Worm (Caenorhabditis elegans) whole organism, mixed stage, embryonic: Measurements from ENCODE around the gene str-28.

Experiments used
- M03D4.4 ChIP-seq: sonication (generic microtip); optimal IDR thresholded peaks from 2 replicates; lab custom pipeline; 2017; ENCODE audit warnings: mild to moderate bottlenecking, missing genetic modification characterization, missing compliant biosample characterization
- ceh-39 ChIP-seq: fragments of 150-350 bp; optimal IDR thresholded peaks from 2 replicates; lab custom pipeline; 2014; ENCODE audit warnings: missing biosample characterization, missing genetic modification characterization
- ceh-43 ChIP-seq: fragments of 200-800 bp; sonication (Bioruptor generic); optimal IDR thresholded peaks from 2 replicates; lab custom pipeline; 2018; ENCODE audit warnings: mild to moderate bottlenecking, missing genetic modification characterization, moderate library complexity, missing compliant biosample characterization
- ceh-83 ChIP-seq: fragments of 200-800 bp; sonication (Bioruptor generic); optimal IDR thresholded peaks from 2 replicates; lab custom pipeline; 2018; ENCODE audit warnings: mild to moderate bottlenecking, missing genetic modification characterization, missing compliant biosample characterization
- ces-1 ChIP-seq: fragments of 150-350 bp; optimal IDR thresholded peaks from 2 replicates; lab custom pipeline; 2014; ENCODE audit warnings: missing biosample characterization, missing genetic modification reagents, missing genetic modification characterization
- cnd-1 ChIP-seq: fragments of 200-800 bp; sonication (Bioruptor generic); optimal IDR thresholded peaks from 2 replicates; lab custom pipeline; 2018; ENCODE audit warnings: mild to moderate bottlenecking, missing genetic modification characterization, missing compliant biosample characterization
- elt-1 ChIP-seq: sonication (generic microtip); optimal IDR thresholded peaks from 2 replicates; lab custom pipeline; 2017; ENCODE audit warnings: missing genetic modification characterization, mild to moderate bottlenecking, missing compliant biosample characterization, antibody characterized with exemption, moderate library complexity, borderline replicate concordance; ENCODE audit not compliant: insufficient read depth
- elt-3 ChIP-seq: fragments of 150-350 bp; optimal IDR thresholded peaks from 2 replicates; lab custom pipeline; 2014; ENCODE audit warnings: missing biosample characterization, missing genetic modification characterization
- flh-1 ChIP-seq: fragments of 200-800 bp; sonication (Bioruptor generic); optimal IDR thresholded peaks from 2 replicates; lab custom pipeline; 2018; ENCODE audit warnings: mild to moderate bottlenecking, missing genetic modification characterization, moderate library complexity, missing compliant biosample characterization
- ham-2 ChIP-seq: fragments of 200-800 bp; sonication (Bioruptor generic); optimal IDR thresholded peaks from 2 replicates; lab custom pipeline; 2018; ENCODE audit warnings: mild to moderate bottlenecking, missing genetic modification characterization, missing compliant biosample characterization
- hlh-1 ChIP-seq: fragments of 150-350 bp; optimal IDR thresholded peaks from 2 replicates; lab custom pipeline; 2014; ENCODE audit warnings: missing biosample characterization, missing genetic modification reagents, missing genetic modification characterization
- lin-32 ChIP-seq: fragments of 200-800 bp; sonication (Bioruptor generic); optimal IDR thresholded peaks from 2 replicates; lab custom pipeline; 2018; ENCODE audit warnings: mild to moderate bottlenecking, missing genetic modification characterization, missing compliant biosample characterization
- lsy-2 ChIP-seq: fragments of 150-350 bp; optimal IDR thresholded peaks from 2 replicates; lab custom pipeline; 2014; ENCODE audit warnings: missing biosample characterization, missing genetic modification characterization
- mep-1 ChIP-seq: fragments of 150-350 bp; optimal IDR thresholded peaks from 2 replicates; lab custom pipeline; 2017; ENCODE audit warnings: missing biosample characterization, missing genetic modification reagents, missing genetic modification characterization, inconsistent platforms
- mls-2 ChIP-seq: sonication (generic microtip); optimal IDR thresholded peaks from 2 replicates; lab custom pipeline; 2016; ENCODE audit warnings: mild to moderate bottlenecking, missing genetic modification characterization, moderate library complexity, missing compliant biosample characterization
- nhr-12 ChIP-seq: fragments of 150-350 bp; optimal IDR thresholded peaks from 2 replicates; lab custom pipeline; 2014; ENCODE audit warnings: missing biosample characterization, missing genetic modification characterization
- nhr-2 ChIP-seq: fragments of 150-350 bp; optimal IDR thresholded peaks from 2 replicates; lab custom pipeline; 2014; ENCODE audit warnings: missing biosample characterization, missing genetic modification characterization
- nhr-237 ChIP-seq: fragments of 150-350 bp; optimal IDR thresholded peaks from 2 replicates; lab custom pipeline; 2014; ENCODE audit warnings: missing biosample characterization, missing genetic modification characterization
- nhr-76 ChIP-seq: sonication (generic microtip); optimal IDR thresholded peaks from 2 replicates; lab custom pipeline; 2017; ENCODE audit warnings: missing biosample characterization, missing genetic modification characterization
- pha-4 ChIP-seq: fragments of 150-350 bp; optimal IDR thresholded peaks from 2 replicates; lab custom pipeline; 2018; ENCODE audit warnings: missing biosample characterization, missing genetic modification reagents, missing genetic modification characterization
- sem-2 ChIP-seq: fragments of 200-800 bp; sonication (Bioruptor generic); optimal IDR thresholded peaks from 2 replicates; lab custom pipeline; 2018; ENCODE audit warnings: mild to moderate bottlenecking, missing genetic modification characterization, missing compliant biosample characterization
- snpc-4 ChIP-seq: fragments of 150-350 bp; optimal IDR thresholded peaks from 2 replicates; lab custom pipeline; 2014; ENCODE audit warnings: missing biosample characterization, missing genetic modification characterization
- sptf-1 ChIP-seq: sonication (generic microtip); optimal IDR thresholded peaks from 2 replicates; lab custom pipeline; 2017; ENCODE audit warnings: mild to moderate bottlenecking, missing genetic modification characterization, moderate library complexity, missing compliant biosample characterization
- tbx-8 ChIP-seq: fragments of 200-800 bp; sonication (Bioruptor generic); optimal IDR thresholded peaks from 2 replicates; lab custom pipeline; 2018; ENCODE audit warnings: mild to moderate bottlenecking, missing genetic modification characterization, moderate library complexity, missing compliant biosample characterization
- unc-120 ChIP-seq: sonication (generic microtip); optimal IDR thresholded peaks from 2 replicates; lab custom pipeline; 2017; ENCODE audit warnings: missing genetic modification characterization, missing compliant biosample characterization; ENCODE audit not compliant: poor library complexity, severe bottlenecking
- unc-39 ChIP-seq: fragments of 150-350 bp; optimal IDR thresholded peaks from 2 replicates; lab custom pipeline; 2014; ENCODE audit warnings: missing biosample characterization, missing genetic modification characterization
- zip-8 ChIP-seq: fragments of 150-350 bp; optimal IDR thresholded peaks from 2 replicates; lab custom pipeline; 2014; ENCODE audit warnings: missing biosample characterization, missing genetic modification characterization
- ztf-11 ChIP-seq: fragments of 150-350 bp; optimal IDR thresholded peaks from 2 replicates; lab custom pipeline; 2014; ENCODE audit warnings: missing biosample characterization, missing genetic modification characterization

Gene str-28

ce11 chrV:7464696-7465095 is 8.0 kb downstream of the str-28 start, which contains the start of gene srh-89:
srh-89 (minus strand) TSS chrV:7464796.
- TF ChIP-seq elt-1 (tag; lab: Kevin White, UChicago) (no peak), mls-2 (no peak), nhr-237 (tag; lab: Kevin White, UChicago) (no peak), ceh-83 (GFP tag; lab: Kevin White, UChicago) (no peak), ztf-11 (no peak), pha-4 (tag; lab: Kevin White, UChicago) (no peak)

DNA sequence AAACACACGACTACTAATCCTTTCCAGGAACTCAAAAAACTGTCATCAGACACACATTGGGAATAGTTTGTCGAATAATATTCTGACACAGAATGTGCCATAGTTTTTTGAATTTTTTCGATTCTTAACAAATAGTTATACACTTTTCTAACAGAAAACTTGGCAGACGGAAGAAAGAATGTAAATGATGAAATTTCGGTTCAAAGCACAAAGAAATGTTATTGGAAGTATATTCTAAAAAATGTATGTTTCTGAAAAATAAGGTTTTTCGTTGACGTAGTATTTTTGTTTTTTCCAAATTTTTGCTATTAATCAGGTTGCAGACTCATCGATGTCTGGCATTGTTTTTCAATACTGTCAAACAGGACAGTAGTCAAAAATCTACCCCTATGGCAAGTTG is 11.8 kb downstream of the str-28 start, which contains the start of gene srh-92:
Gene srh-92, minus strand, starts transcription at position 101 of the 400 bp plus-strand sequence.
- no peak for TF ChIP-seq nhr-237 (tag; lab: Kevin White, UChicago)
- TF ChIP-seq snpc-4: no peak
- no peak for TF ChIP-seq tbx-8 (GFP tag; lab: Kevin White, UChicago)
- TF ChIP-seq ceh-39 (tag; lab: Kevin White, UChicago): no peak
- no peak for TF ChIP-seq ces-1 (GFP tag; lab: Kevin White, UChicago)
- TF ChIP-seq hlh-1: no peak
- no peak for TF ChIP-seq nhr-76 (tag; lab: Kevin White, UChicago)

DNA sequence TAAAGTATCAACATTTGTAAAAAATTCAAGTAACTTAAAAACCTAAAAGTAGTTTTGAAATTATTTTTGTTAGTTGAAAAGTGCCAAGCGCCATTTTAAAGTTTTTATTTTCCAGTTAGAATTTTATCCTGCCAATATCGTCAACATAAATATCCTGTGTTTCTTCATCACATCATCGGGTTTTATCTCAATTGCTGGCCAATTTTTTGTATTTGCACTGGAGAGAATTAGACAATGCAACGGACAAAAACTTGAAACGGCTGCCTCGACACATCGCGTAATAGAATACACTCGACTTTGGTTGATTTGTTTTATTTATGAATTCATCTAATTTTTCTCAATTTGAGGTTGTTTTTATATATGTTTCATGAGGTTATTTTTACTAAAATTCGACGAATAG is 17.7 kb downstream of the str-28 start, which contains the start of gene F25E5.2:
Gene F25E5.2, plus strand, starts transcription at position 301 of the 400 bp plus-strand sequence.
- no peak for TF ChIP-seq lsy-2 (tag; lab: Kevin White, UChicago)
- no peak for TF ChIP-seq mep-1

- TF ChIP-seq cnd-1 (tag; lab: Kevin White, UChicago) (no peak), sptf-1 (tag; lab: Kevin White, UChicago) (no peak), unc-120 (tag; lab: Kevin White, UChicago) (no peak), flh-1 (GFP tag; lab: Kevin White, UChicago) (no peak), mls-2 (no peak), elt-3 (no peak), zip-8 (no peak), hlh-1 (no peak), ham-2 (no peak), nhr-12 (tag; lab: Kevin White, UChicago) (no peak), nhr-76 (tag; lab: Kevin White, UChicago) (no peak), tbx-8 (GFP tag; lab: Kevin White, UChicago) (no peak), lin-32 (GFP tag; lab: Kevin White, UChicago) (no peak), M03D4.4 (tag; lab: Kevin White, UChicago) (no peak), nhr-2 (tag; lab: Kevin White, UChicago) (no peak), ceh-39 (tag; lab: Kevin White, UChicago) (no peak)
- TF ChIP-seq, all 35 proteins: peak for 0
Observed at ce11 chrV:7454236-7454635, 18.5 kb downstream of the str-28 start, which contains the start of gene try-8. try-8 (minus strand) TSS chrV:7454336.

DNA sequence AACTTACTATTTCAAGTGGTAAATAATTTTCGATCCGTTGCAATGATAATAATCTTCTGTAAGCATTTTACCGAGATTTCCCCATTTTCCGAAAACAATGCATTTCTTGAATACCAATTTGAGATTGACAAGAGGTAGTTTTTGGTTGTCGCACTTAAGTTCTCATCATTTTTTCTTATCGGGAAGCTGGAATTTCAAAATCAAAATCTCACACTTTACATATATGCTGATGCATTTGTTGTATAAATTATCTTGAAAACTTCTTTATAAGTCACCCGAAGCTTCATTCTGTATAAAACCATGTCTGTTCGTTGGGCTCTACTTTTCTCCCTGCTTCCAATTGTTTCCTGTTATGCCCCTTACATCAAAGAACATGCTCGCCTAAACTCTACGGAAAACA is 21.3 kb downstream of the str-28 start, which contains the start of gene try-11:
Gene try-11, plus strand, starts transcription at position 301 of the 400 bp plus-strand sequence.
- TF ChIP-seq mls-2 (no peak), nhr-2 (tag; lab: Kevin White, UChicago) (no peak), tbx-8 (GFP tag; lab: Kevin White, UChicago) (no peak), mep-1 (no peak), nhr-237 (tag; lab: Kevin White, UChicago) (no peak), nhr-12 (tag; lab: Kevin White, UChicago) (no peak), ceh-43 (GFP tag; lab: Kevin White, UChicago) (no peak), unc-39 (no peak)

DNA sequence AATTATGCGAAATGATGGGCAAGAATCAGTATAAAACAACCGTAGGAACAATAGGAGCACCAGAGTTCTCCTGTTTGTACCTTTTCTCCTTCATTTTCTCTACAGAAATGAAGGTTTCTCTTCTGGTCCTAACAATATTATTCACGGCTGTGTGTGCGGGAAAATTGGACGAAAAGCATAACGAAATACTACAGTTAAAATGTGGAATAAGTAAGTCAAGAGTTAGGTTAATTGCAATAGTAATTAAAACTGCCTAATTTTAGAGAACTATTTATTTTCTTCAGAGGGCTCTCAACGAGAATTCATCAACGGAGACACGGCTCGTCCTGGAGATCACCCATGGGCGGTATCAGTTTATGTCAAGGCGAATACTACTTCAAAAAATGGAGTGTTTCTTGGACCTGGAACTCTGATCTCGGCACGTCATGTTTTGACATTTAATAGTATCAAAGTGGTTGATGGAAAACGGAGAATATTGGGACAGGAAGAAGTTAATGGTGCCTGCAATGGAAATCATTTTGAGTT is 23.4 kb downstream of the str-28 start, which contains the start of gene try-12:
Gene try-12, plus strand, starts transcription at position 51 of the 525 bp plus-strand sequence.
- no peak for TF ChIP-seq ces-1 (GFP tag; lab: Kevin White, UChicago)
- no peak for TF ChIP-seq snpc-4
- no peak for TF ChIP-seq cnd-1 (tag; lab: Kevin White, UChicago)
- TF ChIP-seq ceh-43 (GFP tag; lab: Kevin White, UChicago): no peak
- TF ChIP-seq flh-1 (GFP tag; lab: Kevin White, UChicago): no peak
- TF ChIP-seq nhr-12 (tag; lab: Kevin White, UChicago): no peak
- no peak for TF ChIP-seq sem-2 (GFP tag; lab: Kevin White, UChicago)
- TF ChIP-seq ham-2: no peak
